Fruit fly (Drosophila melanogaster): ENCODE measurements around the gene psidin.

The psidin gene

dm6 chr3R:19999474-19999873 is 22.0 kb upstream of the psidin start (continued):
- TF ChIP-seq Ssrp (tag; optimal IDR thresholded peaks at IDR 0.05) (peak; percentile 89), CG12769 (tag; optimal IDR thresholded peaks at IDR 0.05) (peak; percentile 80), CG14441 (GFP tag; IDR thresholded peaks at IDR 0.05) (peak; percentile 66; the same call in 1 of the 2 replicates), CG17385 (GFP tag; optimal IDR thresholded peaks at IDR 0.05) (peak; percentile 77), Hand (GFP tag; optimal IDR thresholded peaks at IDR 0.05) (peak; percentile 67), Doc2 (GFP tag; IDR thresholded peaks at IDR 0.05) (no peak), ranshi (GFP tag; IDR thresholded peaks at IDR 0.05) (peak; percentile 83; the same call in 1 of the 2 replicates), CG4820 (GFP tag; optimal IDR thresholded peaks at IDR 0.05) (peak; percentile 40), CG3847 (GFP tag; IDR thresholded peaks at IDR 0.05) (peak; percentile 64), CG2129 (GFP tag; IDR thresholded peaks at IDR 0.05; ENCODE audit: partially characterized antibody) (no peak), Fer3 (tag; optimal IDR thresholded peaks at IDR 0.05) (peak; percentile 84), chinmo (GFP tag; IDR thresholded peaks at IDR 0.05; ENCODE audit: partially characterized antibody) (no peak), CG4707 (GFP tag; optimal IDR thresholded peaks at IDR 0.05) (peak; percentile 53), Hr78 (GFP tag; optimal IDR thresholded peaks at IDR 0.05) (peak in 1 of 2 experiments; percentile 38), NfI (GFP tag; optimal IDR thresholded peaks at IDR 0.05) (peak; percentile 67), CG15601 (tag; optimal IDR thresholded peaks at IDR 0.05) (peak; percentile 79), klu (GFP tag; IDR thresholded peaks at IDR 0.05) (peak; percentile 52; the same call in 1 of the 2 replicates), mld (GFP tag; IDR thresholded peaks at IDR 0.05; ENCODE audit: partially characterized antibody) (no peak), run (tag; optimal IDR thresholded peaks at IDR 0.05) (peak; percentile 69), ken (GFP tag; IDR thresholded peaks at IDR 0.05) (peak; percentile 45; the same call in 1 of the 3 replicates), Fer2 (tag; optimal IDR thresholded peaks at IDR 0.05) (peak; percentile 53), lola (GFP tag; optimal IDR thresholded peaks at IDR 0.05) (peak in 1 of 3 experiments; percentile 84), pros (GFP tag; optimal IDR thresholded peaks at IDR 0.05) (no peak), gsb (GFP tag; IDR thresholded peaks at IDR 0.05) (peak; percentile 46; the same call in 1 of the 2 replicates), CG18011 (GFP tag; optimal IDR thresholded peaks at IDR 0.05) (peak; percentile 12), Chrac-16 (GFP tag; optimal IDR thresholded peaks at IDR 0.05) (peak; percentile 73), CG9609 (GFP tag; optimal IDR thresholded peaks at IDR 0.05) (no peak), toy (GFP tag; IDR thresholded peaks at IDR 0.05) (peak; percentile 69), ase (GFP tag; IDR thresholded peaks at IDR 0.05) (0 out of 3 replicates have a peak, but pooled peaks have one; percentile 53), chm (GFP tag; IDR thresholded peaks at IDR 0.05) (peak; percentile 61; the same call in 1 of the 2 replicates), abd-A (tag; optimal IDR thresholded peaks at IDR 0.05) (peak; percentile 30), CG3065 (GFP tag; optimal IDR thresholded peaks at IDR 0.05) (no peak), org-1 (GFP tag; optimal IDR thresholded peaks at IDR 0.05) (peak; percentile 66), CG10543 (GFP tag; optimal IDR thresholded peaks at IDR 0.05) (peak; percentile 1), zen2 (GFP tag; IDR thresholded peaks at IDR 0.05; ENCODE audit: partially characterized antibody) (no peak), CG15073 (GFP tag; optimal IDR thresholded peaks at IDR 0.05) (peak; percentile 21), CG8765 (GFP tag; IDR thresholded peaks at IDR 0.05) (peak; percentile 62), CG13123 (GFP tag; optimal IDR thresholded peaks at IDR 0.05) (peak; percentile 21), CG2678 (tag; optimal IDR thresholded peaks at IDR 0.05) (peak; percentile 88), Dll (GFP tag; IDR thresholded peaks at IDR 0.05; ENCODE audit: partially characterized antibody) (no peak), CG2120 (GFP tag; optimal IDR thresholded peaks at IDR 0.05) (peak; percentile 63), Atf-2 (GFP tag; optimal IDR thresholded peaks at IDR 0.05) (no peak), pb (GFP tag; optimal IDR thresholded peaks at IDR 0.05) (no peak), crp (GFP tag; optimal IDR thresholded peaks at IDR 0.05) (no peak), CG4360 (GFP tag; IDR thresholded peaks at IDR 0.05) (peak; percentile 14; the same call in 1 of the 2 replicates), CG7928 (GFP tag; optimal IDR thresholded peaks at IDR 0.05) (peak; percentile 35), scrt (GFP tag; optimal IDR thresholded peaks at IDR 0.05) (peak; percentile 57), lov (optimal IDR thresholded peaks at IDR 0.05) (no peak), lov (GFP tag; IDR thresholded peaks at IDR 0.05) (peak; percentile 81)

Data from whole organism, embryonic.